Worm (Caenorhabditis elegans) whole organism, L4/young adult: Measurements from ENCODE around the gene sdf-9.

Experiments
- W03F9.2 ChIP-seq: fragments of 150-350 bp; optimal IDR thresholded peaks from 2 replicates; lab custom pipeline; 2014; ENCODE audit warnings: missing biosample characterization, missing genetic modification characterization
- dao-5 ChIP-seq: sonication (generic microtip); optimal IDR thresholded peaks from 2 replicates; lab custom pipeline; 2016; ENCODE audit warnings: missing genotype, missing genetic modification characterization, moderate library complexity, missing compliant biosample characterization
- him-1 ChIP-seq: sonication (generic microtip); optimal IDR thresholded peaks from 2 replicates; lab custom pipeline; 2016; ENCODE audit warnings: missing genotype, missing genetic modification reagents, missing genetic modification characterization, missing compliant biosample characterization

DNA sequence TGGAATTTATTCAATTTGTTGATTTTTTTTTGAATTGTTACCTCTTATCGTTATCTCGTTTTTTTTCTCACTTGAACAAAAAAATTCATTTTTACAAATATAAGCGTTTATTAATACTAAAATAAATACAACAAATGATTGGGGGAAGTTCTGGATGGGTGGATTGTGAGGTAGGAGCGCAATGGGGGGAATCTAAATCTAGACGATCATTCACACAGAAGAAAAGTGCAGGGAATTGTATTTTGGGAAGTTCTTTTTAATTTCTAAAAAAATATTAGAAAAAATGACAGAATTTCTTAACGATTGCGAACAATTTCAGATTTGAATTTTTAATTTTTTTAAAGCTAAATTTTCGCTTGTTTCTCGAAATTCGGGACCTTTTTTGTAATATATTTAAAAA lies 43.5 kb downstream of the sdf-9 start:
- TF ChIP-seq W03F9.2 (tag; lab: Kevin White, UChicago) (no peak), him-1 (tag; lab: Kevin White, UChicago) (no peak), dao-5 (no peak)
